Fruit fly (Drosophila melanogaster) whole organism, pupa: ENCODE results near the gene CG14422.

ENCODE experiments used
- CG13204 ChIP-seq: fragments of 200-800 bp; sonication (Bioruptor generic); optimal IDR thresholded peaks from 2 replicates; lab custom pipeline; 2018; ENCODE audit warnings: missing biosample characterization, mild to moderate bottlenecking, missing genetic modification characterization, moderate library complexity
- CG14655 ChIP-seq: fragments of 200-800 bp; sonication (Bioruptor generic); optimal IDR thresholded peaks from 3 replicates; lab custom pipeline; 2017; ENCODE audit warnings: mild to moderate bottlenecking, missing biosample characterization, missing genetic modification reagents, missing genetic modification characterization
- CG17806 ChIP-seq: fragments of 200-800 bp; sonication (Bioruptor generic); optimal IDR thresholded peaks from 2 replicates; lab custom pipeline; 2018; ENCODE audit warnings: missing biosample characterization, mild to moderate bottlenecking, missing genetic modification characterization, moderate library complexity
- D1 ChIP-seq: fragments of 200-800 bp; sonication (Bioruptor generic); optimal IDR thresholded peaks from 2 replicates; lab custom pipeline; 2018; ENCODE audit warnings: missing biosample characterization, mild to moderate bottlenecking, missing genetic modification characterization, moderate library complexity
- fd96Ca ChIP-seq: fragments of 200-800 bp; sonication (Bioruptor generic); IDR thresholded peaks from 3 replicates; pipeline ENCODE4 v1.3.6; 2022; ENCODE audit warnings: missing biosample characterization, missing genetic modification characterization

DNA sequence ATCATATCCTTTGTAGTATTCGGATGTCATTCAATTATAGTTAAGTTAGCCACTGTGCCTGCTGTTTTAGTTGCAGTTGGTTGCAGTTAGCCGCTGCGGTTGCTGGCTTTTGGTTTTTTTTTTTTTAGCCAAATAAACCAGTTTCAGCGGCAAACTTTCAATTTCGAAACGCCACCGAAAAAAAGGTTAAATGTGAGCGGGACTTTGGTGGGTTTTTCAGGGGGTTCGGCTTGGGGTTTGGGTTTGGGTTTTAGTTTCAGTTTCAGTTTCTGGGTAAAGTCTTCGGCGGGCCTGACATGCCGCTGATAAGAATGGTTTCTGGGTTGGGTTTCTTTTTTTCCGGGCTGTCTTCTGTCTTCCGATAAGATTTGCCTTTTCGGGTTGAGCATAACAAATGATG lies 47.8 kb downstream of the CG14422 start:
- TF ChIP-seq D1 (tag; lab: Kevin White, UChicago) (no peak), CG13204 (GFP tag; lab: Kevin White, UChicago) (no peak), fd96Ca (GFP tag; lab: Robert Waterston, UW) (no peak), CG14655 (GFP tag; lab: Kevin White, UChicago) (no peak), CG17806 (tag; lab: Kevin White, UChicago) (no peak)
